Worm (Caenorhabditis elegans) whole organism, L1 larva: ENCODE measurements around the gene Y43F8B.3.

Experiments used
- C34B4.2 ChIP-seq: sonication (generic microtip); optimal IDR thresholded peaks from 2 replicates; lab custom pipeline; 2017; ENCODE audit warnings: mild to moderate bottlenecking, missing genetic modification characterization, missing compliant biosample characterization
- Y116A8C.19 ChIP-seq: sonication (generic microtip); optimal IDR thresholded peaks from 2 replicates; lab custom pipeline; 2016; ENCODE audit warnings: missing compliant biosample characterization, missing genetic modification characterization, borderline replicate concordance
- aha-1 ChIP-seq: fragments of 150-350 bp; optimal IDR thresholded peaks from 2 replicates; lab custom pipeline; 2014; ENCODE audit warnings: missing biosample characterization, missing genetic modification characterization
- aly-2 ChIP-seq: fragments of 150-350 bp; optimal IDR thresholded peaks from 2 replicates; lab custom pipeline; 2014; ENCODE audit warnings: missing biosample characterization, missing genetic modification characterization
- ceh-63 ChIP-seq: fragments of 200-800 bp; sonication (Bioruptor generic); optimal IDR thresholded peaks from 2 replicates; lab custom pipeline; 2018; ENCODE audit warnings: mild to moderate bottlenecking, missing genetic modification characterization, missing compliant biosample characterization
- ceh-8 ChIP-seq: fragments of 200-800 bp; sonication (Bioruptor generic); optimal IDR thresholded peaks from 2 replicates; lab custom pipeline; 2018; ENCODE audit warnings: mild to moderate bottlenecking, missing genetic modification characterization, moderate library complexity, missing compliant biosample characterization
- ceh-88 ChIP-seq: fragments of 200-800 bp; sonication (Bioruptor generic); IDR thresholded peaks from 2 replicates; pipeline ENCODE4 v1.3.6; 2022; ENCODE audit warnings: missing genetic modification characterization, missing compliant biosample characterization
- ceh-90 ChIP-seq: sonication (generic microtip); optimal IDR thresholded peaks from 2 replicates; lab custom pipeline; 2016; ENCODE audit warnings: missing genetic modification characterization, missing compliant biosample characterization
- dpl-1 ChIP-seq, 3 experiments: fragments of 150-350 bp in 2 of 3; sonication (generic microtip) in 1 of 3; optimal IDR thresholded peaks; 2 replicates each; lab custom pipeline; 2014 to 2017; ENCODE audit warnings: missing biosample characterization in 3 of 3, missing genetic modification characterization in 3 of 3, missing genetic modification reagents in 3 of 3
- efl-1 ChIP-seq, 4 experiments: fragments of 150-350 bp; optimal IDR thresholded peaks in 3 of 4; peaks in 1 of 4; 1 replicate in 1 of 4; 2 replicates in 3 of 4; lab custom pipeline; 2014; ENCODE audit warnings: missing biosample characterization in 2 of 4, missing genetic modification characterization in 2 of 4, missing genetic modification reagents in 2 of 4
- ets-5 ChIP-seq: fragments of 200-800 bp; sonication (Bioruptor generic); IDR thresholded peaks from 2 replicates; pipeline ENCODE4 v1.3.6; 2022; ENCODE audit warnings: missing genetic modification characterization, missing compliant biosample characterization
- hlh-17 ChIP-seq: fragments of 200-800 bp; sonication (Bioruptor generic); optimal IDR thresholded peaks from 2 replicates; lab custom pipeline; 2018; ENCODE audit warnings: missing genetic modification characterization, mild to moderate bottlenecking, missing compliant biosample characterization, moderate library complexity, borderline replicate concordance
- hpl-2 ChIP-seq: fragments of 150-350 bp; optimal IDR thresholded peaks from 2 replicates; lab custom pipeline; 2014; ENCODE audit warnings: missing biosample characterization, missing genetic modification reagents, missing genetic modification characterization
- irx-1 ChIP-seq: sonication (generic microtip); optimal IDR thresholded peaks from 2 replicates; lab custom pipeline; 2016; ENCODE audit warnings: missing genetic modification characterization, missing compliant biosample characterization
- isw-1 ChIP-seq: fragments of 200-800 bp; sonication (Bioruptor generic); IDR thresholded peaks from 2 replicates; pipeline ENCODE4 v1.3.6; 2022; ENCODE audit warnings: missing genetic modification characterization, missing compliant biosample characterization
- lin-13 ChIP-seq: fragments of 150-350 bp; optimal IDR thresholded peaks from 2 replicates; lab custom pipeline; 2014; ENCODE audit warnings: missing biosample characterization, missing genetic modification reagents, missing genetic modification characterization
- lin-14 ChIP-seq: fragments of 200-800 bp; sonication (Bioruptor generic); optimal IDR thresholded peaks from 2 replicates; lab custom pipeline; 2018; ENCODE audit warnings: mild to moderate bottlenecking, missing genetic modification characterization, moderate library complexity, missing compliant biosample characterization
- lin-15B ChIP-seq: fragments of 150-350 bp; sonication (generic microtip); optimal IDR thresholded peaks from 3 replicates; lab custom pipeline; 2014; ENCODE audit warnings: missing biosample characterization, missing genetic modification characterization
- mef-2 ChIP-seq: fragments of 150-350 bp; optimal IDR thresholded peaks from 2 replicates; lab custom pipeline; 2014; ENCODE audit warnings: missing biosample characterization, missing genetic modification characterization
- nhr-11 ChIP-seq: fragments of 150-350 bp; optimal IDR thresholded peaks from 2 replicates; lab custom pipeline; 2014; ENCODE audit warnings: missing biosample characterization, missing genetic modification characterization
- nhr-12 ChIP-seq: sonication (generic microtip); optimal IDR thresholded peaks from 2 replicates; lab custom pipeline; 2017; ENCODE audit warnings: missing biosample characterization, missing genetic modification characterization
- nhr-19 ChIP-seq: fragments of 200-800 bp; sonication (Bioruptor generic); conservative IDR thresholded peaks from 2 replicates; pipeline ENCODE4 v1.3.6; 2022; ENCODE audit warnings: missing genetic modification characterization, missing compliant biosample characterization
- nhr-237 ChIP-seq: fragments of 150-350 bp; optimal IDR thresholded peaks from 2 replicates; lab custom pipeline; 2014; ENCODE audit warnings: missing biosample characterization, missing genetic modification characterization
- nhr-71 ChIP-seq: sonication (generic microtip); optimal IDR thresholded peaks from 2 replicates; lab custom pipeline; 2016; ENCODE audit warnings: mild to moderate bottlenecking, missing genetic modification characterization, moderate library complexity, missing compliant biosample characterization
- nhr-85 ChIP-seq: sonication (generic microtip); peaks from one replicate; lab custom pipeline; 2016; ENCODE audit warnings: missing genetic modification characterization, inconsistent platforms, missing compliant biosample characterization
- pax-3 ChIP-seq: fragments of 200-800 bp; sonication (Bioruptor generic); optimal IDR thresholded peaks from 2 replicates; lab custom pipeline; 2018; ENCODE audit warnings: mild to moderate bottlenecking, missing genetic modification characterization, moderate library complexity, missing compliant biosample characterization
- pqm-1 ChIP-seq: sonication (generic microtip); optimal IDR thresholded peaks from 3 replicates; lab custom pipeline; 2017; ENCODE audit warnings: missing biosample characterization, missing genetic modification characterization
- sptf-1 ChIP-seq: fragments of 150-350 bp; optimal IDR thresholded peaks from 2 replicates; lab custom pipeline; 2014; ENCODE audit warnings: missing biosample characterization, missing genetic modification characterization
- sup-37 ChIP-seq: fragments of 200-800 bp; sonication (Bioruptor generic); optimal IDR thresholded peaks from 2 replicates; lab custom pipeline; 2018; ENCODE audit warnings: mild to moderate bottlenecking, missing genetic modification characterization, missing compliant biosample characterization
- swsn-7 ChIP-seq: sonication (generic microtip); optimal IDR thresholded peaks from 2 replicates; lab custom pipeline; 2016; ENCODE audit warnings: missing genetic modification characterization, missing compliant biosample characterization
- tbx-2 ChIP-seq: sonication (generic microtip); optimal IDR thresholded peaks from 2 replicates; lab custom pipeline; 2016; ENCODE audit warnings: missing genetic modification characterization, missing compliant biosample characterization
- unc-130 ChIP-seq: fragments of 150-350 bp; optimal IDR thresholded peaks from 2 replicates; lab custom pipeline; 2017; ENCODE audit warnings: missing biosample characterization, missing genetic modification characterization, inconsistent platforms
- unc-62 ChIP-seq: fragments of 150-350 bp; optimal IDR thresholded peaks from 2 replicates; lab custom pipeline; 2014; ENCODE audit warnings: missing biosample characterization, missing genetic modification reagents, missing genetic modification characterization
- unc-86 ChIP-seq: sonication (generic microtip); optimal IDR thresholded peaks from 2 replicates; lab custom pipeline; 2016; ENCODE audit warnings: missing genetic modification characterization, missing compliant biosample characterization
- xbp-1 ChIP-seq: sonication (generic microtip); optimal IDR thresholded peaks from 2 replicates; lab custom pipeline; 2016; ENCODE audit warnings: missing genetic modification characterization, missing compliant biosample characterization

Y43F8B.3 gene

DNA sequence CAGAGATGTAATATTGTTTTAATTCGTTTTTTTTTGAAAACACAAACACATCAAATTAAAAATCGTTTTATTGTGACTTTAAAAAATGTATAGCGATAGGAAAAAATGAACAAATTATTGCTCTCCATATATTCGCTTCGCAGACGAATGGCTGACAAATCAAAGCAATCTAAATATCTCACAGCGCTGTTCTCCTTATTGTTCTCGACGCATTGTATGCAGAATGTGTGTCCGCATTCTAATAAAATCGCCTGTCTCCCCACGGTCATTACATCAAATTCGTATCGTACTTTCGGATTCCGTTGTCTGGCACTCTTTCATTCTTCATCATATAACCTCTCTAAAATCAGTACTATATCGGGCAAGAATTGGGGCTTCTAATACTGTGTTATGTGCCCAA is 25.0 kb upstream of the Y43F8B.3 start, which contains the start of gene Y43F8B.9:
Gene Y43F8B.9, plus strand, starts transcription at position 301 of the 400 bp plus-strand sequence.
- no peak for TF ChIP-seq ceh-88 (GFP tag; lab: Robert Waterston, UW)
- peak; percentile 54 for TF ChIP-seq nhr-85 (tag; lab: Kevin White, UChicago)

DNA sequence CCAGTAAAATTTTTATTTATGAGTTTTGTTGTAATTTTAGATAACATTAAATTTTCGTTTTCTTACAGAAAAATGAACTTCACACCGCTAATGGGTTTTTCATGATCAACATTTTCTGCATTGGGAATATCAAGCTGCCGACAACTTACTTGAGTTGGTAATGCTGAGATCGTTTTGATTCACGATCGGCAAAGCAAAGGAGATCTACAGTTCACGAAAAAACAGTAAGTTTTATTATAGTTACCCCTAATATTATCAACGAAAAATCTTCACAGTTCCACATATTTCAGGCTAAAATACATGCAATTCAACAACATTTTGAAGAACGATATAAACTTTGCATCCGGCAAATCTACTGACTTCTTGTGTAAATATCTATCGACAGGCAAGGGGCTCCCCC is 20.4 kb upstream of the Y43F8B.3 start, which contains the start of gene Y43F8B.22:
Gene Y43F8B.22, plus strand, starts transcription at position 301 of the 400 bp plus-strand sequence.
- TF ChIP-seq xbp-1 (tag; lab: Kevin White, UChicago): no peak
- TF ChIP-seq unc-62 (GFP tag; lab: Kevin White, UChicago): no peak
- no peak for TF ChIP-seq nhr-237
- TF ChIP-seq nhr-11 (tag; lab: Kevin White, UChicago): no peak
- no peak for TF ChIP-seq nhr-71 (tag; lab: Kevin White, UChicago)
- TF ChIP-seq lin-13: no peak
- no peak for TF ChIP-seq pax-3 (tag; lab: Kevin White, UChicago)

DNA sequence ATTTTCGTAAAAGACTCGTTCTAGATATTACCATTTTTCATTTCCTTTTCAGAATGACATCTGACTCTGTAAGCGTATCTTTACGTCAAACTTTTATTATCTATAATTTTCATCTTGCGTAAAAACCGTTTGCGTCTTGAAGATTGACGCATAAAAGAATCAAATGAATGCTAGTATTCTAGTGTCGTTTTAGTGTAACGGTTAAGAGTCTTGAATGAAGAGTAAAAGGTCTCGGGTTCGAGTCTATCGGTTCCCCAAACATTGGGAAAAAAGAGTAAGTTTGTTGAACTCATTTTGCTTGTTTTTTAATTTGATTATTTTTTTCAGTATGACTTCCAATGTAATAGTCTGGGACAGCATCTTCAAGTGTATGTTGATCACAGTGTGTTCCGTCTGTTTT is 18.4 kb upstream of the Y43F8B.3 start, which contains the start of gene Y43F8B.17:
Gene Y43F8B.17, plus strand, starts transcription at position 215 of the 400 bp plus-strand sequence.
- peak; percentile 58 for TF ChIP-seq nhr-85 (tag; lab: Kevin White, UChicago)
- TF ChIP-seq hpl-2 (GFP tag; lab: Kevin White, UChicago): no peak

DNA sequence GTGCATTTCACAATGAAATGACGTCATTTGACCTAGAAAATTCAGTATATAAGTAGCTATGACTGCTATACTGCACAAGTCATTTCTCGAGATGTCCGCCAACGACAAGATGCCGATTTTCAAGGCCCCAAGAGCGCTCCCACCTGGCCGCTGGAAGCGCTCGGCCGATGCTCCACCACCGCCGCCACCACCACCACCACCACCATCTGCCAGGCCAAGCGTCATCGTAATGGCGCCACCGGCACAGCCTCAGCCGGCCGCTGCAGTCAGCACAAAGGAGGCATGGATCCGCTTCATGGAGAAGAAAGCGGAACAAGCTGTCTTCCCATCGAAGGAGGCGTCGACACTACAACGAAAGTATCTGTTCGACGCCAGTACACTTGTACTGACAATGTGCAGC is 17.6 kb upstream of the Y43F8B.3 start, which contains the start of gene Y43F8B.28:
Gene Y43F8B.28, plus strand, starts transcription at position 59 of the 400 bp plus-strand sequence.
- TF ChIP-seq unc-62 (GFP tag; lab: Kevin White, UChicago) (no peak), lin-14 (GFP tag; lab: Kevin White, UChicago) (no peak), ceh-8 (GFP tag; lab: Kevin White, UChicago) (no peak), ceh-90 (tag; lab: Kevin White, UChicago) (no peak), mef-2 (tag; lab: Kevin White, UChicago) (no peak), nhr-11 (tag; lab: Kevin White, UChicago) (no peak), ceh-63 (GFP tag; lab: Kevin White, UChicago) (no peak), sup-37 (GFP tag; lab: Kevin White, UChicago) (no peak), isw-1 (GFP tag; lab: Robert Waterston, UW) (no peak), nhr-237 (no peak), ets-5 (GFP tag; lab: Robert Waterston, UW) (no peak), aha-1 (no peak)

DNA sequence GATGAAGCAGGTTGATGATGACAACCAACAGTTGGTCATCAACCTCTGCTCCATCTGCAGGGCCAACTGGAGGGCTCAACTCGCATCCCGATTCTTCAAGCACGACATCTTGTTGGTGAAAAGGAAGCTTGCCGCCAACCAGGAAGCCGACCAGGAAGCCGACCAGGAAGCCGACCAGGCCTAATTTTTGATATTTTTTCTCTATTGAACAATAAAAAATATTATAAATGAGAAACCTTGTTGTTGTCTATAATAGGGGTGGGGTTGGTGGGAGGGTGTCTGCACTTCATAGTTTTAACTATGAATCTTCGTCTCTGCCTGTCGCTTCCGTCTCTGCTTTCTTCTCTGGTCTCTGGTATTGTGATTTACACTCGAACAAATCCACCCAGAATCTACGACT is 17.2 kb upstream of the Y43F8B.3 start, which contains the start of gene Y43F8B.18:
Gene Y43F8B.18, plus strand, starts transcription at position 301 of the 400 bp plus-strand sequence.
- no peak for TF ChIP-seq ceh-88 (GFP tag; lab: Robert Waterston, UW)
- TF ChIP-seq xbp-1 (tag; lab: Kevin White, UChicago): no peak
- no peak for TF ChIP-seq irx-1 (tag; lab: Kevin White, UChicago)
- no peak for TF ChIP-seq pax-3 (tag; lab: Kevin White, UChicago)
- no peak for TF ChIP-seq nhr-12
- TF ChIP-seq tbx-2: no peak
- TF ChIP-seq swsn-7 (tag; lab: Kevin White, UChicago): no peak
- no peak for TF ChIP-seq aly-2 (tag; lab: Kevin White, UChicago)
- no peak for TF ChIP-seq nhr-19 (GFP tag; lab: Robert Waterston, UW)
- TF ChIP-seq sup-37 (GFP tag; lab: Kevin White, UChicago): no peak
- TF ChIP-seq lin-15B: no peak
- TF ChIP-seq dpl-1 (GFP tag; optimal IDR thresholded peaks at IDR 0.05; lab: Kevin White, UChicago): no peak
- no peak for TF ChIP-seq unc-86 (tag; lab: Kevin White, UChicago)
- TF ChIP-seq pqm-1: no peak
- no peak for TF ChIP-seq Y116A8C.19 (tag; lab: Kevin White, UChicago)
- TF ChIP-seq sptf-1 (tag; lab: Kevin White, UChicago): no peak
- no peak for TF ChIP-seq unc-130 (tag; lab: Kevin White, UChicago)

DNA sequence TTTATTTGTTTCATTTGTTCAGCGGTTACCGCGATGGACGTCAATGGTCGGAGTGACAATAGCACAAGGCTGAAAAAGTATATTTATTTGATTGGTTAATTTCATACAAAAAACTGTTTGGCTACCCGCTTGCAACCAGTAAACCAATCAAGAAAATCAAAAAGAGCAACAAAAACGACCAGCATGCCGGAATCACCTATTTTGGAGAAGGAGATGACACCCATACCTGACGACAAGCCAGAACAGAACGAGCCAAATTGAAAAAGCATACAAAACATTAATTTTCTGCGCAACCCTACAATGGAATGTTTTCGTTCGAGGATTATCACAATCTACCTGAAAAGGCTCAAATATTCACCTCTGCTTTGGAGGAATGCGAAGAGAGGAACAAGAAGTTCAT is 12.4 kb upstream of the Y43F8B.3 start, which contains the start of gene Y43F8B.7:
Gene Y43F8B.7, plus strand, starts transcription at position 301 of the 400 bp plus-strand sequence.
- TF ChIP-seq nhr-11 (tag; lab: Kevin White, UChicago): no peak
- no peak for TF ChIP-seq efl-1 (optimal IDR thresholded peaks at IDR 0.05; lab: Kevin White, UChicago)
- TF ChIP-seq efl-1 (GFP tag; optimal IDR thresholded peaks at IDR 0.05 in 1 of 2; lab: Kevin White, UChicago): no peak
- no peak for TF ChIP-seq hlh-17 (GFP tag; lab: Kevin White, UChicago)
- no peak for TF ChIP-seq C34B4.2
- TF ChIP-seq, all 84 proteins: peak for 0
